Worm (Caenorhabditis elegans) whole organism, L4/young adult: ENCODE data around the gene K03B4.8.

Source experiments
- W03F9.2 ChIP-seq: fragments of 150-350 bp; optimal IDR thresholded peaks from 2 replicates; lab custom pipeline; 2014; ENCODE audit warnings: missing biosample characterization, missing genetic modification characterization
- dao-5 ChIP-seq: sonication (generic microtip); optimal IDR thresholded peaks from 2 replicates; lab custom pipeline; 2016; ENCODE audit warnings: missing genotype, missing genetic modification characterization, moderate library complexity, missing compliant biosample characterization

ce11 chrV:4710464-4710863 lies 36.1 kb upstream of the K03B4.8 start, which contains the start of gene oac-24:
- TF ChIP-seq dao-5 (tag; lab: Kevin White, UChicago), result no peak
- TF ChIP-seq W03F9.2 (tag; lab: Kevin White, UChicago), result no peak
